Worm (Caenorhabditis elegans) whole organism, L2 larva: ENCODE measurements around the gene cgef-1.

Source experiments
- C34F6.9 ChIP-seq: fragments of 150-350 bp; optimal IDR thresholded peaks from 2 replicates; lab custom pipeline; 2014; ENCODE audit warnings: missing biosample characterization, missing genetic modification characterization
- F13H6.1 ChIP-seq: sonication (generic microtip); optimal IDR thresholded peaks from 2 replicates; lab custom pipeline; 2016; ENCODE audit warnings: missing genetic modification characterization, missing compliant biosample characterization
- R02D3.7 ChIP-seq: fragments of 150-350 bp; optimal IDR thresholded peaks from 2 replicates; lab custom pipeline; 2014; ENCODE audit warnings: missing biosample characterization, missing genetic modification characterization
- Y55F3AM.14 ChIP-seq: fragments of 200-800 bp; sonication (Bioruptor generic); optimal IDR thresholded peaks from 2 replicates; lab custom pipeline; 2018; ENCODE audit warnings: mild to moderate bottlenecking, missing genetic modification characterization, missing compliant biosample characterization
- ZK546.5 ChIP-seq: sonication (generic microtip); optimal IDR thresholded peaks from 2 replicates; lab custom pipeline; 2017; ENCODE audit warnings: missing biosample characterization, missing genetic modification characterization
- alr-1 ChIP-seq: fragments of 150-350 bp; optimal IDR thresholded peaks from 2 replicates; lab custom pipeline; 2014; ENCODE audit warnings: missing biosample characterization, missing genetic modification characterization
- aly-2 ChIP-seq: fragments of 150-350 bp; optimal IDR thresholded peaks from 2 replicates; lab custom pipeline; 2014; ENCODE audit warnings: missing biosample characterization, missing genetic modification characterization
- ama-1 ChIP-seq: fragments of 150-350 bp; optimal IDR thresholded peaks from 2 replicates; lab custom pipeline; 2018; ENCODE audit warnings: inconsistent platforms
- blmp-1 ChIP-seq: sonication (generic microtip); optimal IDR thresholded peaks from 2 replicates; lab custom pipeline; 2017; ENCODE audit warnings: missing genetic modification characterization, mild to moderate bottlenecking, missing compliant biosample characterization, antibody characterized with exemption, moderate library complexity; ENCODE audit not compliant: insufficient read depth
- ceh-16 ChIP-seq: fragments of 150-350 bp; optimal IDR thresholded peaks from 2 replicates; lab custom pipeline; 2014; ENCODE audit warnings: missing biosample characterization, missing genetic modification characterization
- ceh-82 ChIP-seq: fragments of 150-350 bp; optimal IDR thresholded peaks from 2 replicates; lab custom pipeline; 2014; ENCODE audit warnings: missing biosample characterization, missing genetic modification characterization
- crh-2 ChIP-seq: sonication (generic microtip); optimal IDR thresholded peaks from 2 replicates; lab custom pipeline; 2017; ENCODE audit warnings: missing biosample characterization, missing genetic modification characterization
- dmd-4 ChIP-seq: sonication (generic microtip); optimal IDR thresholded peaks from 2 replicates; lab custom pipeline; 2017; ENCODE audit warnings: missing biosample characterization, missing genetic modification characterization
- egl-27 ChIP-seq: sonication (generic microtip); optimal IDR thresholded peaks from 3 replicates; lab custom pipeline; 2017; ENCODE audit warnings: missing biosample characterization, missing genetic modification reagents, missing genetic modification characterization
- elt-1 ChIP-seq: fragments of 150-350 bp; optimal IDR thresholded peaks from 2 replicates; lab custom pipeline; 2014; ENCODE audit warnings: missing biosample characterization, missing genetic modification characterization
- elt-3 ChIP-seq: sonication (generic microtip); optimal IDR thresholded peaks from 2 replicates; lab custom pipeline; 2017; ENCODE audit warnings: missing biosample characterization, missing genetic modification characterization
- fos-1 ChIP-seq: fragments of 150-350 bp; optimal IDR thresholded peaks from 2 replicates; lab custom pipeline; 2014; ENCODE audit warnings: missing biosample characterization, missing genetic modification characterization
- gmeb-1 ChIP-seq: fragments of 150-350 bp; optimal IDR thresholded peaks from 2 replicates; lab custom pipeline; 2014; ENCODE audit warnings: missing biosample characterization, missing genetic modification characterization
- lin-11 ChIP-seq: fragments of 150-350 bp; sonication (generic microtip); optimal IDR thresholded peaks from 2 replicates; lab custom pipeline; 2014; ENCODE audit warnings: missing biosample characterization, missing genetic modification characterization, inconsistent platforms, mixed read lengths
- lin-13 ChIP-seq: fragments of 150-350 bp; optimal IDR thresholded peaks from 2 replicates; lab custom pipeline; 2014; ENCODE audit warnings: missing biosample characterization, missing genetic modification reagents, missing genetic modification characterization
- lin-39 ChIP-seq: fragments of 150-350 bp; optimal IDR thresholded peaks from 2 replicates; lab custom pipeline; 2014; ENCODE audit warnings: missing biosample characterization, missing genetic modification reagents, missing genetic modification characterization
- lsy-2 ChIP-seq, 2 experiments: fragments of 150-350 bp in 1 of 2; sonication (generic microtip) in 1 of 2; optimal IDR thresholded peaks; 2 replicates each; lab custom pipeline; 2014 to 2017; ENCODE audit warnings: missing biosample characterization in 2 of 2, missing genetic modification characterization in 2 of 2
- mab-5 ChIP-seq: fragments of 150-350 bp; optimal IDR thresholded peaks from 2 replicates; lab custom pipeline; 2014; ENCODE audit warnings: missing biosample characterization, missing genetic modification characterization
- mbf-1 ChIP-seq: sonication (generic microtip); optimal IDR thresholded peaks from 2 replicates; lab custom pipeline; 2017; ENCODE audit warnings: missing biosample characterization, missing genetic modification characterization
- mdl-1 ChIP-seq, 2 experiments: fragments of 150-350 bp in 1 of 2; sonication (generic microtip) in 1 of 2; optimal IDR thresholded peaks; 2 replicates each; lab custom pipeline; 2017; ENCODE audit warnings: missing biosample characterization in 2 of 2, missing genetic modification characterization in 2 of 2
- nhr-10 ChIP-seq: sonication (generic microtip); optimal IDR thresholded peaks from 2 replicates; lab custom pipeline; 2017; ENCODE audit warnings: missing biosample characterization, missing genetic modification characterization
- nhr-11 ChIP-seq: fragments of 150-350 bp; optimal IDR thresholded peaks from 2 replicates; lab custom pipeline; 2014; ENCODE audit warnings: missing biosample characterization, missing genetic modification characterization
- nhr-12 ChIP-seq: fragments of 150-350 bp; optimal IDR thresholded peaks from 2 replicates; lab custom pipeline; 2014; ENCODE audit warnings: missing biosample characterization, missing genetic modification characterization
- nhr-129 ChIP-seq: fragments of 150-350 bp; optimal IDR thresholded peaks from 2 replicates; lab custom pipeline; 2014; ENCODE audit warnings: missing biosample characterization, missing genetic modification characterization
- nhr-21 ChIP-seq: fragments of 150-350 bp; optimal IDR thresholded peaks from 2 replicates; lab custom pipeline; 2014; ENCODE audit warnings: missing biosample characterization, missing genetic modification characterization
- nhr-23 ChIP-seq: fragments of 150-350 bp; optimal IDR thresholded peaks from 2 replicates; lab custom pipeline; 2014; ENCODE audit warnings: missing biosample characterization, missing genetic modification reagents, missing genetic modification characterization
- nhr-237 ChIP-seq: fragments of 150-350 bp; optimal IDR thresholded peaks from 2 replicates; lab custom pipeline; 2014; ENCODE audit warnings: missing biosample characterization, missing genetic modification characterization
- nhr-25 ChIP-seq: fragments of 150-350 bp; sonication (generic microtip); optimal IDR thresholded peaks from 3 replicates; lab custom pipeline; 2014; ENCODE audit warnings: missing biosample characterization, missing genetic modification characterization
- nhr-6 ChIP-seq: fragments of 150-350 bp; optimal IDR thresholded peaks from 2 replicates; lab custom pipeline; 2014; ENCODE audit warnings: missing biosample characterization, missing genetic modification characterization
- nhr-77 ChIP-seq: fragments of 150-350 bp; optimal IDR thresholded peaks from 2 replicates; lab custom pipeline; 2014; ENCODE audit warnings: missing biosample characterization, missing genetic modification characterization
- peb-1 ChIP-seq: fragments of 150-350 bp; optimal IDR thresholded peaks from 2 replicates; lab custom pipeline; 2014; ENCODE audit warnings: missing biosample characterization, missing genetic modification characterization
- sem-4 ChIP-seq: fragments of 150-350 bp; optimal IDR thresholded peaks from 2 replicates; lab custom pipeline; 2014; ENCODE audit warnings: missing biosample characterization, missing genetic modification reagents, missing genetic modification characterization
- skn-1 ChIP-seq: sonication (generic microtip); optimal IDR thresholded peaks from 2 replicates; lab custom pipeline; 2017; ENCODE audit warnings: missing biosample characterization, missing genetic modification characterization
- sma-3 ChIP-seq: sonication (generic microtip); optimal IDR thresholded peaks from 2 replicates; lab custom pipeline; 2016; ENCODE audit warnings: missing genetic modification reagents, missing genetic modification characterization, missing compliant biosample characterization
- sma-9 ChIP-seq, 2 experiments: fragments of 150-350 bp in 1 of 2; sonication (generic microtip) in 1 of 2; optimal IDR thresholded peaks; 2 replicates each; lab custom pipeline; 2014 to 2016; ENCODE audit warnings: missing genetic modification characterization in 2 of 2, mild to moderate bottlenecking in 1 of 2, missing biosample characterization in 1 of 2, missing compliant biosample characterization in 1 of 2, missing genetic modification reagents in 1 of 2, moderate library complexity in 1 of 2
- snpc-4 ChIP-seq: fragments of 150-350 bp; optimal IDR thresholded peaks from 2 replicates; lab custom pipeline; 2014; ENCODE audit warnings: missing biosample characterization, missing genetic modification characterization
- unc-39 ChIP-seq: fragments of 150-350 bp; optimal IDR thresholded peaks from 2 replicates; lab custom pipeline; 2014; ENCODE audit warnings: missing biosample characterization, missing genetic modification characterization
- unc-55 ChIP-seq: fragments of 150-350 bp; sonication (generic microtip); optimal IDR thresholded peaks from 3 replicates; lab custom pipeline; 2014; ENCODE audit warnings: missing biosample characterization, missing genetic modification reagents, missing genetic modification characterization
- unc-62 ChIP-seq: fragments of 150-350 bp; optimal IDR thresholded peaks from 2 replicates; lab custom pipeline; 2014; ENCODE audit warnings: missing biosample characterization, missing genetic modification reagents, missing genetic modification characterization
- zag-1 ChIP-seq: fragments of 150-350 bp; optimal IDR thresholded peaks from 2 replicates; lab custom pipeline; 2014; ENCODE audit warnings: missing biosample characterization, missing genetic modification characterization
- ztf-1 ChIP-seq: fragments of 200-800 bp; sonication (Bioruptor generic); conservative IDR thresholded peaks from 2 replicates; pipeline ENCODE4 v1.3.6; 2022; ENCODE audit warnings: missing genetic modification characterization, missing compliant biosample characterization
- ztf-11 ChIP-seq: sonication (generic microtip); optimal IDR thresholded peaks from 2 replicates; lab custom pipeline; 2017; ENCODE audit warnings: missing biosample characterization, missing genetic modification characterization
- ztf-4 ChIP-seq: fragments of 150-350 bp; optimal IDR thresholded peaks from 2 replicates; lab custom pipeline; 2014; ENCODE audit warnings: missing biosample characterization, missing genetic modification characterization

The cgef-1 gene

DNA sequence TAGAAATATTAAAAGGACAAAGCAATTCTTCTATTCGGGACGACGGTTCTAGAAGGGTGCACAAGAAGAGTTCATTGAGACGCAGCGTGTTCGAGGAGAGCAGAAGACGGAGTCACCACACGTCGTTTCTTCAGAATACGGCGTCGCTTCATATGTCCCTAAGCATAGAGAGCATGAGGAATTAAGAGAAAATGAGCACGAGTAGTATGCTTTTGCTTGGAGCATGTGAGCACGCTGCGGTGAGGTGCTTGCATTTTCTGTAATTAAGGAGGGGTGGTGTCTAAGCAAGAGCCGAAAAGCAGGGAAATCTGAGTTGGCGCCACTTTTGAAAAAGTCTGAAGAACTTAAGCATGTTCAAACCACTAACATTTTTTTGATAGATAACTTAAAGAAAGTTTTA, 35.5 kb downstream of the cgef-1 start, which contains the start of gene C14A11.5 (continued):
- TF ChIP-seq lin-39 (tag; lab: Kevin White, UChicago), result no peak
- no peak for TF ChIP-seq skn-1 (tag; lab: Kevin White, UChicago)
- TF ChIP-seq F13H6.1 (tag; lab: Kevin White, UChicago), result no peak

DNA sequence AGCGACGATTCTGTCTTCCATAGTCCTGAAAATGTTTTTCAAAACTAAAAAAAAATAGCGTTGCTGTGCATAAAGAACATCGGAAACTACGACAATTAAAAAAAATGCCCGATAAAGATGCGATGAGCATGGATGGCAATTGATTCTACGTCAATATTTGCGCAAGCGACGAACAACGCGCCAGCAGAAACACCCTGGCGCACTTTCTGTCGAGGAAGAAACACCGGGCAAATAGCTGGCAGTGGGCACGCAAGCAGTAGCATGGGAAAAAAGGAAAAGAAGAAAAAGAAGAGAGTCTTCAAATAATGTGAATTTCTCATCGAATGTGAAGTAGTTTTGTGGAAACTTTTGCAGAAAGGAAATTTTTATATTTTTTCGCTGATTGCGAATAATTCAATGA, 37.8 kb downstream of the cgef-1 start, which contains the start of gene C14A11.9:
Gene C14A11.9 (minus strand): TSS at position 27 of the 400 bp plus-strand sequence.
- TF ChIP-seq ztf-11, result no peak
- TF ChIP-seq lin-39 (tag; lab: Kevin White, UChicago), result no peak
- TF ChIP-seq C34F6.9, result peak; percentile 94
- no peak for TF ChIP-seq nhr-23 (tag; lab: Kevin White, UChicago)
- TF ChIP-seq ZK546.5 (tag; lab: Kevin White, UChicago), result no peak
- peak; percentile 78 for TF ChIP-seq nhr-25 (tag; lab: Kevin White, UChicago)
- peak in 1 of 2 experiments; percentile 73 for TF ChIP-seq mdl-1 (tag; optimal IDR thresholded peaks at IDR 0.05; lab: Kevin White, UChicago)
- peak; percentile 88 for TF ChIP-seq nhr-21 (tag; lab: Kevin White, UChicago)
- TF ChIP-seq unc-39 (tag; lab: Kevin White, UChicago), result no peak
- TF ChIP-seq F13H6.1 (tag; lab: Kevin White, UChicago), result peak; percentile 88
- peak; percentile 90 for TF ChIP-seq mab-5 (tag; lab: Kevin White, UChicago)
- no peak for TF ChIP-seq unc-62 (GFP tag; lab: Kevin White, UChicago)
- TF ChIP-seq unc-55, result peak; percentile 95
- TF ChIP-seq peb-1, result no peak
- peak; percentile 38 for TF ChIP-seq nhr-12 (tag; lab: Kevin White, UChicago)
- peak; percentile 77 for TF ChIP-seq sma-3
- no peak for TF ChIP-seq nhr-77
- no peak for TF ChIP-seq ama-1 (lab: Kevin White, UChicago)
- no peak for TF ChIP-seq ztf-1
- TF ChIP-seq lin-11 (tag; lab: Kevin White, UChicago), result peak; percentile 89
- TF ChIP-seq alr-1 (tag; lab: Kevin White, UChicago), result no peak
- peak; percentile 92 for TF ChIP-seq egl-27
- TF ChIP-seq sma-9 (GFP tag; optimal IDR thresholded peaks at IDR 0.05; lab: Kevin White, UChicago), result peak; percentile 93
- no peak for TF ChIP-seq sma-9 (tag; optimal IDR thresholded peaks at IDR 0.05; lab: Kevin White, UChicago)
- TF ChIP-seq nhr-237 (tag; lab: Kevin White, UChicago), result no peak
- TF ChIP-seq R02D3.7 (tag; lab: Kevin White, UChicago), result peak; percentile 6
- peak; percentile 72 for TF ChIP-seq ceh-82 (tag; lab: Kevin White, UChicago)
- TF ChIP-seq skn-1 (tag; lab: Kevin White, UChicago), result no peak
- peak; percentile 86 for TF ChIP-seq nhr-129 (tag; lab: Kevin White, UChicago)
- TF ChIP-seq mbf-1 (tag; lab: Kevin White, UChicago), result no peak
- peak; percentile 39 for TF ChIP-seq ceh-16 (tag; lab: Kevin White, UChicago)
- peak; percentile 92 for TF ChIP-seq crh-2 (tag; lab: Kevin White, UChicago)
- no peak for TF ChIP-seq dmd-4
- peak; percentile 87 to 92 for TF ChIP-seq lsy-2 (tag; optimal IDR thresholded peaks at IDR 0.05; lab: Kevin White, UChicago)
- peak; percentile 89 for TF ChIP-seq gmeb-1 (tag; lab: Kevin White, UChicago)
- peak; percentile 72 for TF ChIP-seq Y55F3AM.14 (GFP tag; lab: Kevin White, UChicago)
- TF ChIP-seq ztf-4, result peak; percentile 70
- TF ChIP-seq nhr-11 (tag; lab: Kevin White, UChicago), result no peak
- TF ChIP-seq nhr-6 (tag; lab: Kevin White, UChicago), result peak; percentile 61
- TF ChIP-seq fos-1 (tag; lab: Kevin White, UChicago), result peak; percentile 86
- TF ChIP-seq nhr-10 (tag; lab: Kevin White, UChicago), result no peak
- TF ChIP-seq snpc-4 (tag; lab: Kevin White, UChicago), result peak; percentile 68
- TF ChIP-seq sem-4 (tag; lab: Kevin White, UChicago), result peak; percentile 77
- peak; percentile 71 for TF ChIP-seq zag-1
- TF ChIP-seq elt-1, result no peak
- TF ChIP-seq aly-2 (tag; lab: Kevin White, UChicago), result no peak
- TF ChIP-seq elt-3 (tag; lab: Kevin White, UChicago), result no peak
- peak; percentile 90 for TF ChIP-seq lin-13
- peak; percentile 30 for TF ChIP-seq blmp-1 (tag; lab: Kevin White, UChicago)
